Worm (Caenorhabditis elegans): ENCODE results near the gene C02F5.2.
A peak's percentile ranks its signal among the peaks of the same experiment; 100 is the strongest.

Gene C02F5.2

DNA sequence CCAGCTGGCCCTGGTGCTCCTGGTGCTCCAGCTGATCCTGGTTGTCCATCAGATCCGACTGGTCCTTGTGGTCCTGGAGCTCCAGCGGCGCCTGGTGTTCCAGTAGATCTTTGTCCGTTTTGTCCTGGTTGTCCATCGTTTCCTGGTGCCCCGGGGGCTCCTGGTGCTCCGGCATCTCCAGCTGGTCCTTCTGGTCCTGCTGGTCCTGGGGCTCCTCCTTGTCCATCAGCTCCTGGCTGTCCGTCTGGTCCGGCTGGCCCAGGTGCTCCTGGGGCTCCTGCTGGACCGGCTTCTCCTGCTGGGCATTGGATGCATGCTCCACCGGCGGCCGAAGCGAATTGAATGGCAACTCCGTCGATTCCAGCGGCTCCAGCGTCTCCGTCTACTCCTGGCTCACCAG lies 13.2 kb downstream of the C02F5.2 start:
- TF ChIP-seq ztf-16 (tag; optimal IDR thresholded peaks at IDR 0.05) (no peak), ets-4 (tag; optimal IDR thresholded peaks at IDR 0.05) (no peak), Y22D7AL.16 (tag; optimal IDR thresholded peaks at IDR 0.05) (no peak), lim-6 (tag; optimal IDR thresholded peaks at IDR 0.05) (peak; percentile 14), ceh-24 (tag; optimal IDR thresholded peaks at IDR 0.05) (no peak), zip-5 (tag; optimal IDR thresholded peaks at IDR 0.05) (no peak), ref-2 (tag; optimal IDR thresholded peaks at IDR 0.05) (peak; percentile 28), nhr-232 (tag; optimal IDR thresholded peaks at IDR 0.05) (no peak), hlh-8 (tag; optimal IDR thresholded peaks at IDR 0.05) (no peak), pax-1 (tag; optimal IDR thresholded peaks at IDR 0.05) (no peak), ceh-45 (GFP tag; IDR thresholded peaks at IDR 0.05) (no peak), syd-9 (tag; optimal IDR thresholded peaks at IDR 0.05) (peak; percentile 29), che-1 (tag; optimal IDR thresholded peaks at IDR 0.05) (no peak), sdc-2 (tag; optimal IDR thresholded peaks at IDR 0.05) (peak; percentile 26), fkh-6 (tag; optimal IDR thresholded peaks at IDR 0.05) (peak; percentile 25), F13H6.1 (tag; optimal IDR thresholded peaks at IDR 0.05) (no peak), hlh-6 (tag; optimal IDR thresholded peaks at IDR 0.05) (peak; percentile 21), ceh-9 (tag; optimal IDR thresholded peaks at IDR 0.05) (peak; percentile 17), elt-4 (tag; optimal IDR thresholded peaks at IDR 0.05) (peak; percentile 94)

DNA sequence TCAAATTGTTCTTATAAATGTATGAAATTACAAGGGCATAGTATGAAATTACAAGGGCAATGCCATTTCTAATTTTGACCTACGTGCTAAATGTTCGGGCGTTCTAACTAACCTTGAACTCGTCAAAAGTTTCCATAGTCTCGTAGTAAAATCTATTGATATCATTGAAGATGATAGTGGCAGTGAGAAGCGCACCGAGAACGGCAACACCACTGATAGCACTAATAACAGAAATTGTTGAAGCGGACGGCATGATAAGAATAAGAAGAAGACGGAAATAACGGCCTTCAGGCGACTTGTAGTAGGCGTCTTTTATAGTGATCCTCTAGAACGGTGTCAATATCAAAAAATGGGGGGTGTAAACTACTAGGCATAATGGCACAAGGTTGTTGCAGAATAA lies 14.0 kb downstream of the C02F5.2 start, which contains the start of gene col-91:
Gene col-91 (minus strand): TSS at position 288 of the 400 bp plus-strand sequence.
- TF ChIP-seq pag-3 (tag; optimal IDR thresholded peaks at IDR 0.05; ENCODE audit: borderline replicate concordance) (no peak), lin-11 (tag; optimal IDR thresholded peaks at IDR 0.05) (no peak)

DNA sequence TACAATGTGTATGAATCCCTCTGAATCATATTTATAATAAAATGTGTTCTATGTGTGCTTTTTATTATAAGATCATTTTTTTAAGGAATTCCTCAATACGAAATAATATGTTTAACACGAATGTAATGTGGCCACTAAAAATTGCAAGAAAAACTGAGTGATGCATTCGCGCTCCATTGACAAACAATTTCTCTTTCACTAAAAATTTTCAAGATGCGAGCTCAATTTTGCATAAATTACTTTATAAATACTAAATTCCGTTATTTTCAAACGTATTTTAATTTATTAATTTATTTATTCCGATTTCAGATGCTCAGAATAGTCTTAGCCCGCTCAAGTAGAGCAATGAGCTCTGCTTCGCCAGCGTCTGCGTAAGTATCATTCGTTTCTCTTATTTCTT lies 16.3 kb downstream of the C02F5.2 start, which contains the start of gene mrps-9:
Gene mrps-9 (plus strand): TSS at position 310 of the 400 bp plus-strand sequence.
- TF ChIP-seq unc-42 (tag; optimal IDR thresholded peaks at IDR 0.05) = no peak
- peak; percentile 35 for TF ChIP-seq ceh-14 (tag; optimal IDR thresholded peaks at IDR 0.05)

DNA sequence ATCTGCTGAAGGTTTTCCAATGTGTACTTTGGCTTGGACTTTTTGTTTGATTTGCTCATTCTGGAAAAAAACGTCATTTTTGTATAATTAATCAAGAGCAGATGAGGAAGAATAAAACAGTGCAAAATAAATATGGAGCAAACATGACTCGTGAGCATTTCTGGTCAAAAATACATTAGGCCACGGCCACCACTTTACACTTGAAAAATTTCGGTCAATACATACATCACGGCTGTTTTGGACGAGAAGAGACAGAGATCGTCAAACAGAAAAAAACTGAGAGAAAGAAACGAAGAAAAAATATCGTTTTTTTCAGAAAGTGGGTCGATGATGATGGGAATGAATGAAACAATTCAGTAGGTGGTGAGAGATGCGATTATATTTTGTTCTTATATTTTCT lies 18.9 kb downstream of the C02F5.2 start, which contains the start of the genes F09G8.7 and crn-7:
Gene F09G8.7 (minus strand): TSS at position 60 of the 400 bp plus-strand sequence.
Gene crn-7 (plus strand): TSS at position 236 of the 400 bp plus-strand sequence.
- no peak for TF ChIP-seq ceh-2 (tag; optimal IDR thresholded peaks at IDR 0.05)
- TF ChIP-seq nfya-1 (tag; optimal IDR thresholded peaks at IDR 0.05) = no peak
- no peak for TF ChIP-seq tbx-7 (tag; optimal IDR thresholded peaks at IDR 0.05)
- TF ChIP-seq madf-2 (tag; optimal IDR thresholded peaks at IDR 0.05) = no peak
- no peak for TF ChIP-seq pqm-1 (tag; optimal IDR thresholded peaks at IDR 0.05)
- TF ChIP-seq unc-42 (tag; optimal IDR thresholded peaks at IDR 0.05) = no peak
- no peak for TF ChIP-seq dmd-4 (tag; optimal IDR thresholded peaks at IDR 0.05; ENCODE audit: borderline replicate concordance)
- TF ChIP-seq sox-2 (GFP tag; IDR thresholded peaks at IDR 0.05) = no peak
- TF ChIP-seq T23F11.4 (GFP tag; optimal IDR thresholded peaks at IDR 0.05) = no peak
- no peak for TF ChIP-seq hlh-13 (GFP tag; optimal IDR thresholded peaks at IDR 0.05)
- no peak for TF ChIP-seq ceh-31 (tag; optimal IDR thresholded peaks at IDR 0.05)

DNA sequence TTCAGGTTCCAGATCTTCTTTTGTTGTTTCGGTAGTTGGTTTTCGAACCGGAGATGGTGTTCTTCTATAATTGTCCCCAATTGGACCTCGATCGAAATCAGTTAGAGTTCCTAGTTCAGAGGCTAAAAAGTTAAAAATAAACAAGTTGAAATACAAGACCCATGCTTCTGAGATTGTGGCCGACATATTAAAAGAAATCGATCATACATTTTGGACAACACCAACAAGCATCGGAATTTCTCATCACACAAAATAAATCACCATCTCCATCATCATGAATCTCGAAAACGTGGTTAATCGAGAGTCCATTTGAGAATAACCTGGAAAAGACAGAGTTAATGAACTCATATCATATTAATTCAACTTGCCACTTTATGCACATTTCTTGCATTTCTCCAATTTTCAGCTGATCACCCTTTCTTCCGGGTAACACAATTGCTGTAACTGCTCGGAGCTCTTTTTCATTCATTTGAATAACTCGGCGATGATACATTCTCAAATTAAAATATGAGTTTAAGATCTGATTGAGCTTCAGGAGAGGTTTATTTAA lies 22.3 kb downstream of the C02F5.2 start, which contains the start of the genes mps-4 and F09G8.10:
Gene mps-4 (minus strand): TSS at position 101 of the 550 bp plus-strand sequence.
Gene F09G8.10 (minus strand): TSS at position 500 of the 550 bp plus-strand sequence.
- TF ChIP-seq ets-4 (tag; optimal IDR thresholded peaks at IDR 0.05) (no peak), sox-2 (GFP tag; IDR thresholded peaks at IDR 0.05) (no peak), pha-4 (tag; optimal IDR thresholded peaks at IDR 0.05) (no peak), lim-6 (tag; optimal IDR thresholded peaks at IDR 0.05) (no peak)

Measured in whole organism, late embryonic.